Worm (Caenorhabditis elegans): ENCODE measurements around the gene C46E10.3.

ce11 chrII:3739647-3740046 lies 18.5 kb downstream of the C46E10.3 start, which contains the start of gene F12E12.2:
- TF ChIP-seq nhr-2 (tag; optimal IDR thresholded peaks at IDR 0.05) = no peak
- no peak for TF ChIP-seq ceh-43 (GFP tag; optimal IDR thresholded peaks at IDR 0.05)
- no peak for TF ChIP-seq unc-62 (GFP tag; optimal IDR thresholded peaks at IDR 0.05)
